Worm (Caenorhabditis elegans) whole organism, L1 larva: ENCODE measurements around the gene fbxa-15.

Experiments used
- elt-3 ChIP-seq, 6 experiments: fragments of 150-350 bp in 1 of 6; sonication (generic microtip); optimal IDR thresholded peaks; 2 replicates each; lab custom pipeline; 2017 to 2018; ENCODE audit warnings: missing biosample characterization in 6 of 6, missing genetic modification characterization in 6 of 6, inconsistent platforms in 1 of 6
- mep-1 ChIP-seq: fragments of 150-350 bp; optimal IDR thresholded peaks from 2 replicates; lab custom pipeline; 2014; ENCODE audit warnings: missing biosample characterization, missing genetic modification characterization
- snpc-4 ChIP-seq: fragments of 150-350 bp; optimal IDR thresholded peaks from 2 replicates; lab custom pipeline; 2014; ENCODE audit warnings: missing biosample characterization, missing genetic modification characterization

- TF ChIP-seq mep-1 (tag; lab: Kevin White, UChicago) (no peak), elt-3 (tag; optimal IDR thresholded peaks at IDR 0.05; lab: Kevin White, UChicago) (no peak), snpc-4 (no peak)
Observed at ce11 chrIII:1308209-1308608, 13.3 kb downstream of the fbxa-15 start, which contains the start of gene fbxa-79.
